Worm (Caenorhabditis elegans) whole organism, young adult: ENCODE measurements around the gene C41H7.2.

ENCODE experiments used
- F57C9.4 ChIP-seq: sonication (generic microtip); optimal IDR thresholded peaks from 2 replicates; lab custom pipeline; 2017; ENCODE audit warnings: mild to moderate bottlenecking, missing genetic modification characterization, missing compliant biosample characterization
- T07F8.4 ChIP-seq: sonication (generic microtip); optimal IDR thresholded peaks from 2 replicates; lab custom pipeline; 2016; ENCODE audit warnings: mild to moderate bottlenecking, missing genetic modification characterization, moderate library complexity, missing compliant biosample characterization
- attf-6 ChIP-seq: fragments of 200-800 bp; sonication (Bioruptor generic); IDR thresholded peaks from 2 replicates; pipeline ENCODE4 v1.3.6; 2022; ENCODE audit warnings: missing genetic modification reagents, missing genetic modification characterization, missing compliant biosample characterization
- efl-1 ChIP-seq: fragments of 150-350 bp; optimal IDR thresholded peaks from 2 replicates; lab custom pipeline; 2014; ENCODE audit warnings: missing biosample characterization, missing genetic modification reagents, missing genetic modification characterization
- nhr-27 ChIP-seq: fragments of 200-800 bp; sonication (Bioruptor generic); optimal IDR thresholded peaks from 2 replicates; lab custom pipeline; 2018; ENCODE audit warnings: mild to moderate bottlenecking, missing genetic modification characterization, moderate library complexity, missing compliant biosample characterization
- pha-4 ChIP-seq: fragments of 150-350 bp; sonication (generic microtip); optimal IDR thresholded peaks from 2 replicates; lab custom pipeline; 2014; ENCODE audit warnings: missing biosample characterization, missing genetic modification reagents, missing genetic modification characterization
- unc-62 ChIP-seq: fragments of 150-350 bp; optimal IDR thresholded peaks from 2 replicates; lab custom pipeline; 2014; ENCODE audit warnings: missing biosample characterization, missing genetic modification reagents, missing genetic modification characterization

- TF ChIP-seq unc-62 (no peak), pha-4 (no peak), T07F8.4 (tag; lab: Kevin White, UChicago) (no peak), efl-1 (GFP tag; lab: Kevin White, UChicago) (no peak), F57C9.4 (tag; lab: Kevin White, UChicago) (no peak), nhr-27 (tag; lab: Kevin White, UChicago) (no peak), attf-6 (GFP tag; lab: Robert Waterston, UW) (no peak)
Measured at ce11 chrII:3063366-3063765, 48.7 kb downstream of the C41H7.2 start.
